Worm (Caenorhabditis elegans) whole organism, L3 larva: ENCODE measurements around the gene col-116.

Source experiments
- R02D3.7 ChIP-seq: fragments of 150-350 bp; optimal IDR thresholded peaks from 2 replicates; lab custom pipeline; 2014; ENCODE audit warnings: missing biosample characterization, missing genetic modification characterization
- nhr-25 ChIP-seq: sonication (generic microtip); optimal IDR thresholded peaks from 2 replicates; lab custom pipeline; 2017; ENCODE audit warnings: missing biosample characterization, missing genetic modification characterization
- nhr-28 ChIP-seq: fragments of 150-350 bp; optimal IDR thresholded peaks from 2 replicates; lab custom pipeline; 2014; ENCODE audit warnings: missing biosample characterization, missing genetic modification characterization
- nhr-67 ChIP-seq: fragments of 150-350 bp; optimal IDR thresholded peaks from 2 replicates; lab custom pipeline; 2014; ENCODE audit warnings: missing biosample characterization, missing genetic modification characterization
- pqm-1 ChIP-seq: fragments of 150-350 bp; optimal IDR thresholded peaks from 2 replicates; lab custom pipeline; 2017; ENCODE audit warnings: missing biosample characterization, missing genetic modification characterization, inconsistent platforms
- unc-39 ChIP-seq: sonication (generic microtip); optimal IDR thresholded peaks from 4 replicates; lab custom pipeline; 2017; ENCODE audit warnings: missing biosample characterization, missing genetic modification characterization
- unc-62 ChIP-seq: fragments of 150-350 bp; sonication (generic microtip); optimal IDR thresholded peaks from 4 replicates; lab custom pipeline; 2014; ENCODE audit warnings: missing biosample characterization, missing genetic modification reagents, missing genetic modification characterization
- ztf-11 ChIP-seq: fragments of 150-350 bp; optimal IDR thresholded peaks from 2 replicates; lab custom pipeline; 2014; ENCODE audit warnings: missing biosample characterization, missing genetic modification characterization

DNA sequence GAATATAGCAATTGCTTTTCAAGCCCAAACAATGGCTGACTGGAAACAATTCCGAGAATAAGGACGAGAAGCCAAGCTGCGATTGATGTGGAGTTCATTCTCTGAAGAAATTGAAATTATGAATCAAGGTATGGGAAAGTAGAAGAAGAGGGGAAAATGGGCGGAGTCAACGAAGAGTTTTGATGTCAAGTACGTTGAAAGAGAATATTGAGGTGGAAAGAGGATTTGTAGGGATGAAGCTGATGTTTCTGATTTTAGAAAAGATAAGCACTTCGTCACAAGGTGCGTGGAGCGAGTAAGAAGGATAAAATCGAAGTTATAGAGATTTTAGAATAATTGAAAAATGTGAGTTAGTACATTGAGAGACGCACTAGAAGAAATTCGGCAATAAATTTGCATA, 27.0 kb downstream of the col-116 start, which contains the start of gene D2096.9:
- TF ChIP-seq R02D3.7 (tag; lab: Kevin White, UChicago) (no peak), unc-62 (GFP tag; lab: Kevin White, UChicago) (no peak), ztf-11 (tag; lab: Kevin White, UChicago) (no peak), pqm-1 (tag; lab: Kevin White, UChicago) (no peak), nhr-67 (tag; lab: Kevin White, UChicago) (no peak), unc-39 (tag; lab: Kevin White, UChicago) (no peak), nhr-25 (tag; lab: Kevin White, UChicago) (no peak), nhr-28 (tag; lab: Kevin White, UChicago) (no peak)
